Fruit fly (Drosophila melanogaster): ENCODE results near the gene CG34135.

Gene CG34135

DNA sequence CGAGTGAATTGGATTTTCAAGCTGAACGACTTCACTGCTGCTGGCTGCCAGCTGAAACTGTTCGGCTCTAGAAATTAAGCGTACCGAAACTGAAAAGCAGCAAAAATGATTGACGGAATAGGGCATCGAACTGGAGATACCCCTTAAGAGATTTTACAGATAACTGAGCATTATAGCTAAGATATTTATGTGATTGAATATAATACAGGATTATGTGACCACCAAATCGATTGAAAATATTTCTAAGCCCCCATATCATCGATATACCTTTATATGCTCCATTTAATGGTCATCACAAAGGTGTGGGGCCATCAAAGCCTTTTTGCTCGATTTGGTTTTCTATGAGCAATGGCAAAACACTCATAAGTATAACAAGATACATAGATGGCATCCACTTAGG, 16.8 kb upstream of the CG34135 start:
- TF ChIP-seq psq (optimal IDR thresholded peaks at IDR 0.05) (no peak), EcR (GFP tag; optimal IDR thresholded peaks at IDR 0.05) (no peak), pan (optimal IDR thresholded peaks at IDR 0.05) (no peak), CG8478 (optimal IDR thresholded peaks at IDR 0.05) (no peak), Dll (optimal IDR thresholded peaks at IDR 0.05) (no peak), usp (GFP tag; optimal IDR thresholded peaks at IDR 0.05) (no peak)

DNA sequence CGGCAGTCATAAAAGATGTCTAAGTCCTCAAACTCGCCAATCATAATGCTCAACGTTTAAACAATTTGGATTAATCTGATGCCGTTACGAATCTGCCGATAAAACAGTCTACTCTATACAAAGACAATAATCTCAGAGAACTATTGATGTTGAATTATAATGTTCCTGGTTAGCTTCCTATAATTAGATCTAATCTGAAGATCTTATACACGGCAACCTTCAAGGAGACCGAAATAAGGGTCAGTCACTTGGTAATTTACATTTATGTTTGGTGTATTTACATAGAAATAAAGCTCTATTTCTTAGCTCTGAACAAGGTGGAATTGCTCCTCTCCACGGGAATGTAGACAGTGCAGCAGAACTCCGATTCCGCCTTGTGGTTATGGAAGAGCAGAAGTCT, 12.7 kb upstream of the CG34135 start, which contains the start of gene CG33189:
Gene CG33189 (minus strand): TSS at position 101 of the 400 bp plus-strand sequence.
- TF ChIP-seq psq (optimal IDR thresholded peaks at IDR 0.05) (no peak), usp (GFP tag; optimal IDR thresholded peaks at IDR 0.05) (no peak), CG8478 (optimal IDR thresholded peaks at IDR 0.05) (no peak), Dll (optimal IDR thresholded peaks at IDR 0.05) (no peak), EcR (GFP tag; optimal IDR thresholded peaks at IDR 0.05) (no peak), pan (optimal IDR thresholded peaks at IDR 0.05) (no peak)

DNA sequence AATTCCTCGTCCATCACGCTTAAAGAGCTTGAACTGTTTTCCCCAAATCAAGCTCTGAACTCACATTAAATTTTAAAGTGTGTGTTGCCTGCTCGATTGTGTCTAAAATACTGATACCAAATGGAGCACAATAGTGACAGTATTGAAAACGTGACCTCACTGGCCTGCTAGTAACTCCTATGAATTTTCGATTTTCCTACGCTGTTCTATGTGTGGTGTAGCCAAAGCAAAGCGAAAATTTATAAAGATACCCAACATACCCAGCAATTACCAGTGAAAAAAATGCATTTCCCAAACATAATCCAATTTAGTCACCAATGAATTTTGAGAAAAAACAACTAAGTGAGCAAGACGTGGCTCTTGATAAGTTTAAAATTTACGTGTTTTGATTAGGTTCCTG, 11.8 kb upstream of the CG34135 start, which contains the start of gene CG33191:
Gene CG33191 (minus strand): TSS at position 101 of the 400 bp plus-strand sequence.
- TF ChIP-seq psq (optimal IDR thresholded peaks at IDR 0.05) (no peak), Dll (optimal IDR thresholded peaks at IDR 0.05) (no peak), CG8478 (optimal IDR thresholded peaks at IDR 0.05) (no peak), usp (GFP tag; optimal IDR thresholded peaks at IDR 0.05) (no peak), EcR (GFP tag; optimal IDR thresholded peaks at IDR 0.05) (no peak), pan (optimal IDR thresholded peaks at IDR 0.05) (no peak)

DNA sequence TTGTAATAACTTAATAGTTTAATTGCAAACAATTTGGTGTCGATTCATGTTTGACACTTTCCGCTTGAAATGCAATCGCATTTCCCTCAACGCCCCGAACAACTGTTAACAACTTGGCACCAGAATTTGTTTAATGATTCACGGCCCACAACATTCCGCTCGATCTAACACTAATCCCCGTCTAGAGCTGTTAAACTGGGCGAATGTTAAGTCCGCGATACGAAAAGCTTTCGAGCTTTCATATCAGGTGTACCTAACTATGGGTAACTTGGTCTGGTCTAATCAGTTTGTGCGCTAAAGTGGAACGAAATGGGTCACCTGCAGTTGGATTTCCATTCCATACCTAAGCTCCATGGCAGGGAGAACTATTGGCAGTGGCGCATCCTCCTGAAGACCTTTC, 5.1 kb upstream of the CG34135 start, which contains the start of gene CG34301:
Gene CG34301 (plus strand): TSS at position 301 of the 400 bp plus-strand sequence.
- TF ChIP-seq Dll (optimal IDR thresholded peaks at IDR 0.05) (no peak), psq (optimal IDR thresholded peaks at IDR 0.05) (no peak), CG8478 (optimal IDR thresholded peaks at IDR 0.05) (no peak), pan (optimal IDR thresholded peaks at IDR 0.05) (no peak), usp (GFP tag; optimal IDR thresholded peaks at IDR 0.05) (no peak), EcR (GFP tag; optimal IDR thresholded peaks at IDR 0.05) (no peak)

- TF ChIP-seq pan (optimal IDR thresholded peaks at IDR 0.05) (no peak), Dll (optimal IDR thresholded peaks at IDR 0.05) (no peak), EcR (GFP tag; optimal IDR thresholded peaks at IDR 0.05) (no peak), usp (GFP tag; optimal IDR thresholded peaks at IDR 0.05) (no peak), psq (optimal IDR thresholded peaks at IDR 0.05) (no peak), CG8478 (optimal IDR thresholded peaks at IDR 0.05) (no peak)
Observed at dm6 chr3R:8772591-8772990, 4.6 kb upstream of the CG34135 start, which contains the start of gene CG13318. Gene CG13318 (minus strand): TSS chr3R:8772691.

DNA sequence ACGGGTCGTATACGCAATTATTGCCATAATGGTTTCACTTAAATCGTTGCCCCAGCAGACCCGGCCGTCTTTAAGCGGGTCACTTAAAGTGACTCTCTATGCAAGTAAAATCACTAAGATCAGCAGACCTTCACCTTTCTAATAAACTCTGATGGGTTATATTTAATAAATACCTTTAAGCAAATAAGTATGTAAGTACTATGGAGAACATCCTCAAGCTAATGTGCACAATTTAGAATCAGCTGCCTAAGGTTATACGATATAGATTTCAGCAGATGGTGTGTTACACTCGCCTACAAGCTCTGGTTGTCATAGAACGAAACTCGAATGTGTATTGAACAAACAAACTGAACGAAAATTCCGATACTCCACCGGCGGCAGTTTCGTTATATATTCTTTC, 1.1 kb upstream of the CG34135 start, which contains the start of gene CG8236:
Gene CG8236 (plus strand): TSS at position 301 of the 400 bp plus-strand sequence.
- TF ChIP-seq usp (GFP tag; optimal IDR thresholded peaks at IDR 0.05) (no peak), EcR (GFP tag; optimal IDR thresholded peaks at IDR 0.05) (no peak), CG8478 (optimal IDR thresholded peaks at IDR 0.05) (no peak), pan (optimal IDR thresholded peaks at IDR 0.05) (no peak)

- TF ChIP-seq psq (optimal IDR thresholded peaks at IDR 0.05) (no peak), Dll (optimal IDR thresholded peaks at IDR 0.05) (no peak), EcR (GFP tag; optimal IDR thresholded peaks at IDR 0.05) (no peak), pan (optimal IDR thresholded peaks at IDR 0.05) (no peak), CG8478 (optimal IDR thresholded peaks at IDR 0.05) (no peak), usp (GFP tag; optimal IDR thresholded peaks at IDR 0.05) (no peak)
Observed at dm6 chr3R:8748776-8749126, 19.2 kb downstream of the CG34135 start.

DNA sequence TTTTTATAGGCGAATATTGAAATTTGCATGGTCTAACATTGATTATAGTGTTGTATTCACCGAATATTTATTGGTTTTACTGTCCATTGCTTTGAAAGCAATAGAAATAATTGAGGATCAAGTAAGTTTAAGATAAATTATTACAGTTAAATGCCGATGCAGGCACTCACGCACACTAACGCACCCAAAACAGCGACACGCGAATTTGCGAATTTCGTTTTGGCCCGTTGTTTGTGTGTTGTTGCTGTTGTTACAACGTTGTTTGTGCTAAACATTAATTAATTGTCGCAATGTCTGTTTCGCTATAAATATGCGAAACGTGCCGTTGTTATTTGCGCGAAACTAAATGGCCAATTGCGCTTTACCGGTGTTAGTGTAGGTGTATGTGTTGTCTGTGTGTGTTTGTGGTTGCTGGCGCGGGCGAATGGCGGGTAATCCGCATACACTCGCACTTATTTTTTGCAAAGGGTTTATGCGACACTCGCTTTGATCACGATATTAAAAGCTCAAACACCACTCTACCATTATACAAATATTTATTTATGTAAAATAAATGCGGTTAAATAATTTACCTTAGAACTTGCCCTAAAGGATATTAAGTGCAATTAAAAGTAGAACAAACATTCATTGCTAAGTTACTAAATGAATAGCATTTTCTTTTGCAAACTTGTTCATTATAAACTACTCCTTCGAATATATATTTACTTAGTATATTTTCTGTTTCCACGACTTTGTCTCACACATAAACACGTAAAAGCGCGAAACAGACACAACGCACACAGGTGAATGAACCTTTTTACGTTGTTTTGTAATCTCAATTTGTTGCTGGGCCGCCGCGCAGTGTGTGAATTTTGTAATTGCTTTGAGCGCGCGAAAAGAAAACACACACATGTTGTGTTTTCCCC, 19.9 kb downstream of the CG34135 start:
- TF ChIP-seq pan (optimal IDR thresholded peaks at IDR 0.05), result no peak
- TF ChIP-seq EcR (GFP tag; optimal IDR thresholded peaks at IDR 0.05), result peak; percentile 66 to 75

dm6 chr3R:8747134-8747870, 20.7 kb downstream of the CG34135 start, which contains the start of the genes CG9801 and Nasp:
Gene CG9801 (minus strand): TSS chr3R:8747675.
Gene Nasp (plus strand): TSS chr3R:8747798.
- TF ChIP-seq usp (GFP tag; optimal IDR thresholded peaks at IDR 0.05), result no peak
- no peak for TF ChIP-seq CG8478 (optimal IDR thresholded peaks at IDR 0.05)
- no peak for TF ChIP-seq Dll (optimal IDR thresholded peaks at IDR 0.05)
- no peak for TF ChIP-seq pan (optimal IDR thresholded peaks at IDR 0.05)
- no peak for TF ChIP-seq psq (optimal IDR thresholded peaks at IDR 0.05)
- TF ChIP-seq EcR (GFP tag; optimal IDR thresholded peaks at IDR 0.05), result no peak

DNA sequence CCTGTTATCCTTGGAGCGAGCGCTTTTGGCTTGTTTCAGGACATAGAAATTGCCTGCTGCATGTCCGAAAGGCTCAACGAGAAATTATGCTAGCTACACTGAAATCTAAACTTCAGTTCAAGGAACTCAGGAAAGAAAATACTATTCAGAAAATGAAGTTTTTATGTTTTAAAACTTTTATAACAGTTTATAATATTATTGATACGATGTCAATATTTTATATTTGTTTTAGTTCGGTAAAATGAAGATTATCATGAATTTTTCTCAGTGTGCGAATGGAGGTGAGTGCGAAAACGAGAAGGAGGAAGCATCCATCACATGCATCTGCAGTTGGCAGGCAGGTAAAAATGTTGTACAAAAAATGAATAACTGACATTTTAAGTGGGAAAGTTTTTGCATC, 21.6 kb downstream of the CG34135 start:
- TF ChIP-seq pan (optimal IDR thresholded peaks at IDR 0.05) (no peak), psq (optimal IDR thresholded peaks at IDR 0.05) (no peak), usp (GFP tag; optimal IDR thresholded peaks at IDR 0.05) (no peak), CG8478 (optimal IDR thresholded peaks at IDR 0.05) (no peak), Dll (optimal IDR thresholded peaks at IDR 0.05) (no peak), EcR (GFP tag; optimal IDR thresholded peaks at IDR 0.05) (no peak)

dm6 chr3R:8744198-8744597, 23.8 kb downstream of the CG34135 start:
- TF ChIP-seq pan (optimal IDR thresholded peaks at IDR 0.05), result no peak
- no peak for TF ChIP-seq psq (optimal IDR thresholded peaks at IDR 0.05)
- TF ChIP-seq Dll (optimal IDR thresholded peaks at IDR 0.05), result no peak
- TF ChIP-seq EcR (GFP tag; optimal IDR thresholded peaks at IDR 0.05), result no peak
- no peak for TF ChIP-seq usp (GFP tag; optimal IDR thresholded peaks at IDR 0.05)
- no peak for TF ChIP-seq CG8478 (optimal IDR thresholded peaks at IDR 0.05)

dm6 chr3R:8742661-8743060, 25.3 kb downstream of the CG34135 start:
- TF ChIP-seq Dll (optimal IDR thresholded peaks at IDR 0.05) (no peak), EcR (GFP tag; optimal IDR thresholded peaks at IDR 0.05) (peak in 1 of 2 experiments; percentile 69)

All from whole organism.